Fruit fly (Drosophila melanogaster): Measurements from ENCODE around the gene CG15432.
A peak's percentile ranks its signal among the peaks of the same experiment; 100 is the strongest.

The CG15432 gene

DNA sequence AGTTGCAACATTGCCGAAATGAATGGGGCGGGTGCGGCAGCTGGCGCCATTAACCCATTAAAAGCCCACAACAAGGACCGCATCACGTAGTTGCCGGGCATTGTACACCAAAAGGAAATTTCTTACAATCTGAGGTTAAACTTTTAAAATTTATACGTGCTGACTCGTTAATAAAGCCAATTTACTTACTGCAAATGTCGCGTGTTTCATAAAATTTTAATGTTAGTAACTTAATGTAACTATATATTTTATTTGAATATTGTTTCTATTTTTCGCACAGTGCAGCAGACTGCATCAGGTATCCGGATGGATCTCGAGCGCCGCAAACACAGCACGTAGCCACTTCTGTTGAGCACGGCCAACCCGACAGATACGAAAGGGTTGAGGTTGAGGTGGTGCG is 25.2 kb upstream of the CG15432 start:
- peak; percentile 51 for TF ChIP-seq CG34367 (tag; optimal IDR thresholded peaks at IDR 0.05)
- TF ChIP-seq Snoo (tag; optimal IDR thresholded peaks at IDR 0.05): no peak
- peak; percentile 58 for TF ChIP-seq CG15710 (tag; optimal IDR thresholded peaks at IDR 0.05)
- TF ChIP-seq fd96Ca (GFP tag; IDR thresholded peaks at IDR 0.05): 0 out of 3 replicates have a peak, but pooled peaks have one; percentile 32
- TF ChIP-seq EcR (GFP tag; optimal IDR thresholded peaks at IDR 0.05): no peak
- no peak for TF ChIP-seq rn (GFP tag; IDR thresholded peaks at IDR 0.05)
- peak; percentile 59 for TF ChIP-seq CG17806 (tag; optimal IDR thresholded peaks at IDR 0.05)
- peak; percentile 27; the same call in 1 of the 2 replicates for TF ChIP-seq Ets98B (GFP tag; IDR thresholded peaks at IDR 0.05)
- TF ChIP-seq CG14655 (GFP tag; optimal IDR thresholded peaks at IDR 0.05): peak; percentile 48
- no peak for TF ChIP-seq D1 (tag; optimal IDR thresholded peaks at IDR 0.05)
- TF ChIP-seq CG9948 (tag; optimal IDR thresholded peaks at IDR 0.05): peak; percentile 52
- no peak for TF ChIP-seq CG13204 (GFP tag; optimal IDR thresholded peaks at IDR 0.05)
- no peak for TF ChIP-seq CG12605 (GFP tag; IDR thresholded peaks at IDR 0.05)
- TF ChIP-seq gl (tag; optimal IDR thresholded peaks at IDR 0.05): no peak
- TF ChIP-seq CG8301 (tag; optimal IDR thresholded peaks at IDR 0.05): peak; percentile 35
- no peak for TF ChIP-seq CG10348 (GFP tag; IDR thresholded peaks at IDR 0.05)
- TF ChIP-seq CG32121 (GFP tag; IDR thresholded peaks at IDR 0.05): peak; percentile 56; the same call in 1 of the 2 replicates
- TF ChIP-seq CG4496 (GFP tag; IDR thresholded peaks at IDR 0.05): peak; percentile 64; the same call in 1 of the 3 replicates
- peak; percentile 5 for TF ChIP-seq Pif1B (GFP tag; optimal IDR thresholded peaks at IDR 0.05)
- TF ChIP-seq Pif1A (GFP tag; optimal IDR thresholded peaks at IDR 0.05): peak; percentile 0
- peak; percentile 74 for TF ChIP-seq CG8159 (tag; optimal IDR thresholded peaks at IDR 0.05)

DNA sequence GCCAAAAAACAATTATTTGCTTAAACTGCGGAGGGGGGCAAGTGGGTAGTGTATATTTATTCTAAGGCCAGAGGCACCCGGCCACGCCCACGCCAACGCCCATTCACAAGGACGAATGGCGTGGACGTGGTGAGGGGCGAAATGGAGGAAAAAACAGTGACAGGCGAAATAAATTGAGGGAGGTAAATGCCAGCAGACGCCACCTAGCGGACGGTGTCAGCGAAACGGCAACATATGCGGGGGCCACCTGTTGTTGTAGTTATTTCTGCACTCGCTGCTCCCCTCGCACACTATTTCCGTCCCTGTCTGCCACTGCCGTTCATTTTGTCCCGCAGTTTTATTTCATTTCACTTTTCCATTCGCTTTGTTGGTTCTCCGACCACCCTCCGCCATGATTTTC is 24.1 kb upstream of the CG15432 start:
- TF ChIP-seq CG12605 (GFP tag; IDR thresholded peaks at IDR 0.05) (peak; percentile 49), CG4496 (GFP tag; IDR thresholded peaks at IDR 0.05) (peak; percentile 39; the same call in 1 of the 3 replicates), fd96Ca (GFP tag; IDR thresholded peaks at IDR 0.05) (peak; percentile 25; the same call in 1 of the 3 replicates), CG17806 (tag; optimal IDR thresholded peaks at IDR 0.05) (no peak)

DNA sequence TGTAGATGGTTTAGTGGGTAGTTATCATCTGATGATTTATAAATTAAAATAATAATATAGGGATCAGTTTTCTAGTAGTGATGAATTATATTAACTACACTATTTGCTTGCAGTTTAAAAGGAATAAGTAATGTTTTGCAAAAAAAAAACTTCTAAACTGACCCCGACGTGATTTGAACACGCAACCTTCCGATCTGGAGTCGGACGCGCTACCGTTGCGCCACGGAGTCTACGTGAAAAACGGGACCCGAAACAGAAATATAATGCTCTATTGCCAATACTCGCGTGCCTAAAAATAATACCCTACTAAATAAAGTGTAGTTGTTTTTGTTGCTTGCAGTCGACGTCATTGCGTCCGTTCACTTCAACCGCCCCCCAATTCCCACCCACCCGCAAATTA is 23.3 kb upstream of the CG15432 start:
- 0 out of 3 replicates have a peak, but pooled peaks have one; percentile 9 for TF ChIP-seq CG4496 (GFP tag; IDR thresholded peaks at IDR 0.05)
- TF ChIP-seq CG14655 (GFP tag; optimal IDR thresholded peaks at IDR 0.05): no peak

DNA sequence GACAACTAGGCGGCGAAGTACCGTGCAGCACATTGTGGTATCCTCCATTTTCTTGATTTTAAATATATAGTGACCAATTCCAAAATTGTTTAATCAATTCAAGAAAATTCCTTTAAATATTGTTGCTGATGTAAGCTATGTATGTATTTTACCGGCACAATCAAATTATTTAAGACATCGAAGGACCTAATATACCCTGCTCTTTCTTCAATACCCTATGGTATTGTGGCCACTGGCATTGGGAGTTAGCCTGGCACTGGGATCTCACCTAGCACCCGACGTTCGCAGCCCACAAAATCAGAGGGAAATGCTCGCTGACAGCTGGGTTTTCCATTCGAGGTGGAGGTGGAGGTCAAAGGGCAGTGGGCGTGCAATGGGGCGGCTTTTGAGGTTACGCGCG is 20.0 kb upstream of the CG15432 start:
- TF ChIP-seq CG8159 (tag; optimal IDR thresholded peaks at IDR 0.05): no peak
- no peak for TF ChIP-seq CG12605 (GFP tag; IDR thresholded peaks at IDR 0.05)
- no peak for TF ChIP-seq CG17806 (tag; optimal IDR thresholded peaks at IDR 0.05)
- no peak for TF ChIP-seq CG32121 (GFP tag; IDR thresholded peaks at IDR 0.05)
- TF ChIP-seq D1 (tag; optimal IDR thresholded peaks at IDR 0.05): no peak
- no peak for TF ChIP-seq Pif1B (GFP tag; optimal IDR thresholded peaks at IDR 0.05)
- no peak for TF ChIP-seq CG34367 (tag; optimal IDR thresholded peaks at IDR 0.05)
- no peak for TF ChIP-seq CG10348 (GFP tag; IDR thresholded peaks at IDR 0.05)
- no peak for TF ChIP-seq CG4496 (GFP tag; IDR thresholded peaks at IDR 0.05)
- TF ChIP-seq EcR (GFP tag; optimal IDR thresholded peaks at IDR 0.05): no peak
- no peak for TF ChIP-seq gl (tag; optimal IDR thresholded peaks at IDR 0.05)

DNA sequence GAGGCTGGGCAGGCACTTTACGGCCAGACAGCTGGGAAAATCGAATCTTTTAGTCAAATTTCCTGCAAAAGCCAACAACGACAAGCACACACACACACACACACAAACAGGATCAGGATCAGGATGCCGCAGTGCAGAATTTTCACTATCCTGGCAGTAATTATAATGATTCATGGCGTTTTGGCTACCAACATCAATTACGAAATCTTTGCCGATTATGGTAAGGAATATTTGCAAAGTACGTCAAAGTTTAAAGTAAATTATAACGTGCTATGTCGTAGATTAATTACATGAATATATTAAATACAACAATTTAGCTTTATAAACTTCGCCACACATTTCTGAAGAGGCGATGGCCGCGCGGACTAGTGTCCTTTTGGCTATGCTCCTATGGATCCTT is 8.5 kb upstream of the CG15432 start, which contains the start of the genes CG34177 and CG34178:
Gene CG34177, plus strand, starts transcription at position 301 of the 400 bp plus-strand sequence.
Gene CG34178, plus strand, starts transcription at position 301 of the 400 bp plus-strand sequence.
- no peak for TF ChIP-seq CG10348 (GFP tag; IDR thresholded peaks at IDR 0.05)
- TF ChIP-seq CG34367 (tag; optimal IDR thresholded peaks at IDR 0.05): no peak
- no peak for TF ChIP-seq D1 (tag; optimal IDR thresholded peaks at IDR 0.05)

DNA sequence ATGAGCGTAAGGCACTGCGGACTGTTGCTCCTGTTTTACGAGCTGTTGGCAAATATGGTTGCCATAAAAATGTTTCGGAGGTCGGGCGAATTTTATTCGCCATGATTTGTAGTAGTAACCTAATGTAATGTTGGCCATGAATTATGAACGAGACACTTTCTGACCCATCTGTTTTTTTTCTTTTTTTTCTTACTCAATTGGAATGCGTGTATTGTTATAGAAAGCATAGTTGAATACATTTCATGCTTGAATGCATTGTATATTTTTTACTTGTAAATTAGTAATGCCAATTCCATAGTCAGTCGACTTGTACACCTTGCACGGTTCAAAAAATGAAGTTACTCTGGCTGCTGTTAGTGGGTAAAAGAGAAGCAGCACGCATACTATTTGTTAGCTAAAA is 4.6 kb upstream of the CG15432 start, which contains the start of gene CG43056:
Gene CG43056, plus strand, starts transcription at position 301 of the 400 bp plus-strand sequence.
- no peak for TF ChIP-seq CG13204 (GFP tag; optimal IDR thresholded peaks at IDR 0.05)
- no peak for TF ChIP-seq CG34367 (tag; optimal IDR thresholded peaks at IDR 0.05)
- TF ChIP-seq CG10348 (GFP tag; IDR thresholded peaks at IDR 0.05): no peak
- no peak for TF ChIP-seq CG9948 (tag; optimal IDR thresholded peaks at IDR 0.05)
- no peak for TF ChIP-seq CG8159 (tag; optimal IDR thresholded peaks at IDR 0.05)
- no peak for TF ChIP-seq CG15710 (tag; optimal IDR thresholded peaks at IDR 0.05)

DNA sequence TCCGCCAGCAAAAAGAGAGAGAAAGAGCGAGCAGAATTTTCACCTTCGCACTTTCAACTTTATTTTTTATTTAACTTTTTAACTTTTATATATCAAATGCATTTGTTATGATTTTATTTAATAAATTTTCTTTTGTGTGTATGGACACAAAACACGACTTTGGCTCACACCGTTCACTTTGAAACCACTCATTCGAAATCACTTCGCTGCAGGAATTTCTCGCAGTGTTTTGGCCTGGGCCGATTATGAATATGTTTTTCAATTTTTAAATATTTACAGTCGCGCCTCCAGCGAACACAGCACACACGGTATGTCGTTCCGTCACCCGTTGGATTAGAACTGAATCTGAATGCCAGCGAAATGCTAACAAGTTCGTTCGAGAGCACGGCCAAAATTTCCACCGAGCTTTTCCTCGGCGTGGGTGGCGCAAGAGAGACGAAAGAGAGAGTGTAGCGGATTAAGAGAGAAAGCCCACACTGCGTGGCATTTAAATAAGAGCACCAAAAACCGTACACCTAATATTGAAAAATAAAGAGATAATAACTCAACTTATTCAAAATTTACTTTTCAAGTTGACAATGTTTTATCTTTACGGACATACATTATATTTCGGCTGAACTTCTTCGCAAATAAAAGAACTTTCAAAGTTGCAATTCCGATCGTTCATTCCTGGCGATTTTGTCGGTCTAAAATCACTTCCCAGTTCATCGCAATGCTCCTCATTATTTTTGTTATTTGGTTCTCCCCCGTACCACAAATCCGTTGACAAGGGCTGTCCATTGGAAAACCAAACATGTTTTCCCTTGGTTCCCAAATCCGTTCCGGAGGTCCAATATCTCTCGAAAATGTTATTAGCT is 1.0 kb upstream of the CG15432 start, which contains the start of gene CG15431:
Gene CG15431, minus strand, starts transcription at position 402 of the 857 bp plus-strand sequence.
- TF ChIP-seq CG32121 (GFP tag; IDR thresholded peaks at IDR 0.05) (peak; percentile 15; the same call in 1 of the 2 replicates), Ets98B (GFP tag; IDR thresholded peaks at IDR 0.05) (peak; percentile 41), fd96Ca (GFP tag; IDR thresholded peaks at IDR 0.05) (peak; percentile 67; the same call in 2 of the 3 replicates), Pif1A (GFP tag; optimal IDR thresholded peaks at IDR 0.05) (no peak), CG8301 (tag; optimal IDR thresholded peaks at IDR 0.05) (no peak), CG8159 (tag; optimal IDR thresholded peaks at IDR 0.05) (peak; percentile 35), Pif1B (GFP tag; optimal IDR thresholded peaks at IDR 0.05) (no peak), CG4496 (GFP tag; IDR thresholded peaks at IDR 0.05) (peak; percentile 63; the same call in 1 of the 3 replicates)
